Fruit fly (Drosophila melanogaster) whole organism, prepupa: ENCODE results near the gene jet.

Experiments used
- CG10631 ChIP-seq: fragments of 200-800 bp; sonication (Bioruptor generic); optimal IDR thresholded peaks from 2 replicates; lab custom pipeline; 2016; ENCODE audit warnings: missing biosample characterization, missing genetic modification characterization
- CG10669 ChIP-seq: fragments of 200-800 bp; sonication (Bioruptor generic); optimal IDR thresholded peaks from 3 replicates; lab custom pipeline; 2018; ENCODE audit warnings: missing biosample characterization, mild to moderate bottlenecking, missing genetic modification characterization, moderate library complexity
- CG11294 ChIP-seq: fragments of 200-800 bp; sonication (Bioruptor generic); IDR thresholded peaks from 2 replicates; pipeline ENCODE4 v1.3.6; 2022; ENCODE audit warnings: missing biosample characterization, missing genetic modification characterization
- CG11762 ChIP-seq: fragments of 200-800 bp; sonication (Bioruptor generic); optimal IDR thresholded peaks from 3 replicates; lab custom pipeline; 2016; ENCODE audit warnings: missing biosample characterization, missing genetic modification characterization; ENCODE audit not compliant: insufficient read depth
- CG11902 ChIP-seq: fragments of 200-800 bp; sonication (Bioruptor generic); optimal IDR thresholded peaks from 3 replicates; lab custom pipeline; 2016; ENCODE audit warnings: missing biosample characterization, missing genetic modification characterization
- CG15336 ChIP-seq: fragments of 200-800 bp; sonication (Bioruptor generic); IDR thresholded peaks from 2 replicates; pipeline ENCODE4 v1.3.6; 2022; ENCODE audit warnings: missing biosample characterization, missing genetic modification characterization
- CG1621 ChIP-seq: fragments of 200-800 bp; sonication (Bioruptor generic); optimal IDR thresholded peaks from 3 replicates; lab custom pipeline; 2018; ENCODE audit warnings: missing biosample characterization, mild to moderate bottlenecking, missing genetic modification characterization
- CG3032 ChIP-seq: fragments of 200-800 bp; optimal IDR thresholded peaks from 2 replicates; lab custom pipeline; 2019; ENCODE audit warnings: missing biosample characterization, mild to moderate bottlenecking, missing genetic modification characterization, moderate library complexity
- CG34406 ChIP-seq: fragments of 200-800 bp; sonication (Bioruptor generic); optimal IDR thresholded peaks from 3 replicates; lab custom pipeline; 2016; ENCODE audit warnings: missing biosample characterization, missing genetic modification characterization
- CG3919 ChIP-seq: fragments of 200-800 bp; sonication (Bioruptor generic); optimal IDR thresholded peaks from 3 replicates; lab custom pipeline; 2016; ENCODE audit warnings: missing biosample characterization, missing genetic modification characterization
- CG4318 ChIP-seq: fragments of 200-800 bp; sonication (Bioruptor generic); optimal IDR thresholded peaks from 3 replicates; lab custom pipeline; 2017; ENCODE audit warnings: missing biosample characterization, mild to moderate bottlenecking, missing genetic modification characterization
- CG6163 ChIP-seq: fragments of 200-800 bp; sonication (Bioruptor generic); IDR thresholded peaks from 3 replicates; pipeline ENCODE4 v1.3.6; 2022; ENCODE audit warnings: missing biosample characterization, missing genetic modification characterization
- CG6276 ChIP-seq: fragments of 200-800 bp; sonication (Bioruptor generic); optimal IDR thresholded peaks from 2 replicates; lab custom pipeline; 2017; ENCODE audit warnings: missing biosample characterization, mild to moderate bottlenecking, missing genetic modification characterization
- CG6792 ChIP-seq: fragments of 200-800 bp; sonication (Bioruptor generic); optimal IDR thresholded peaks from 3 replicates; lab custom pipeline; 2016; ENCODE audit warnings: missing biosample characterization, missing genetic modification characterization
- CG6808 ChIP-seq: fragments of 200-800 bp; sonication (Bioruptor generic); optimal IDR thresholded peaks from 3 replicates; lab custom pipeline; 2017; ENCODE audit warnings: missing biosample characterization, missing genetic modification characterization, mild to moderate bottlenecking, moderate library complexity, missing genetic modification reagents
- CG6854 ChIP-seq: fragments of 200-800 bp; sonication (Bioruptor generic); optimal IDR thresholded peaks from 2 replicates; lab custom pipeline; 2017; ENCODE audit warnings: missing biosample characterization, mild to moderate bottlenecking, missing genetic modification characterization
- CG7368 ChIP-seq: fragments of 200-800 bp; sonication (Bioruptor generic); optimal IDR thresholded peaks from 3 replicates; lab custom pipeline; 2016; ENCODE audit warnings: missing biosample characterization, missing genetic modification characterization
- CG8319 ChIP-seq: fragments of 200-800 bp; sonication (Bioruptor generic); optimal IDR thresholded peaks from 3 replicates; lab custom pipeline; 2016; ENCODE audit warnings: missing biosample characterization, missing genetic modification characterization
- CG8632 ChIP-seq: fragments of 200-800 bp; sonication (Bioruptor generic); optimal IDR thresholded peaks from 3 replicates; lab custom pipeline; 2016; ENCODE audit warnings: missing biosample characterization, missing genetic modification characterization
- Eip75B ChIP-seq: fragments of 200-800 bp; sonication (Bioruptor generic); optimal IDR thresholded peaks from 3 replicates; lab custom pipeline; 2016; ENCODE audit warnings: missing biosample characterization, missing genetic modification characterization
- Eip78C ChIP-seq: fragments of 200-800 bp; sonication (Bioruptor generic); peaks from one replicate; lab custom pipeline; 2016; ENCODE audit warnings: missing biosample characterization, missing genetic modification characterization
- Eip93F ChIP-seq: fragments of 200-800 bp; sonication (Bioruptor generic); optimal IDR thresholded peaks from 2 replicates; lab custom pipeline; 2016; ENCODE audit warnings: missing biosample characterization, mild to moderate bottlenecking, missing genetic modification characterization
- Ets21C ChIP-seq: fragments of 200-800 bp; sonication (Bioruptor generic); optimal IDR thresholded peaks from 3 replicates; lab custom pipeline; 2016; ENCODE audit warnings: missing biosample characterization, missing genetic modification characterization
- Ets96B ChIP-seq: fragments of 200-800 bp; optimal IDR thresholded peaks from 2 replicates; lab custom pipeline; 2019; ENCODE audit warnings: missing biosample characterization, mild to moderate bottlenecking, missing genetic modification characterization, moderate library complexity
- Hr38 ChIP-seq: sonication (Bioruptor generic); optimal IDR thresholded peaks from 2 replicates; lab custom pipeline; 2016; ENCODE audit warnings: missing biosample characterization, missing genetic modification characterization
- Lpt ChIP-seq: fragments of 200-800 bp; sonication (Bioruptor generic); optimal IDR thresholded peaks from 3 replicates; lab custom pipeline; 2016; ENCODE audit warnings: missing biosample characterization, missing genetic modification characterization
- Sox102F ChIP-seq: fragments of 200-800 bp; sonication (Bioruptor generic); optimal IDR thresholded peaks from 2 replicates; lab custom pipeline; 2016; ENCODE audit warnings: missing biosample characterization, mild to moderate bottlenecking, missing genetic modification characterization
- Sox15 ChIP-seq: fragments of 200-800 bp; sonication (Bioruptor generic); optimal IDR thresholded peaks from 3 replicates; lab custom pipeline; 2016; ENCODE audit warnings: missing biosample characterization, missing genetic modification characterization
- achi ChIP-seq: fragments of 200-800 bp; sonication (Bioruptor generic); optimal IDR thresholded peaks from 3 replicates; lab custom pipeline; 2016; ENCODE audit warnings: missing biosample characterization, missing genetic modification characterization
- eg ChIP-seq: fragments of 200-800 bp; sonication (Bioruptor generic); IDR thresholded peaks from 3 replicates; pipeline ENCODE4 v1.3.6; 2022; ENCODE audit warnings: missing biosample characterization, missing genetic modification characterization
- esn ChIP-seq: fragments of 200-800 bp; sonication (Bioruptor generic); optimal IDR thresholded peaks from 2 replicates; lab custom pipeline; 2016; ENCODE audit warnings: missing biosample characterization, mild to moderate bottlenecking, missing genetic modification characterization, moderate library complexity
- fd59A ChIP-seq: fragments of 200-800 bp; sonication (Bioruptor generic); optimal IDR thresholded peaks from 2 replicates; lab custom pipeline; 2017; ENCODE audit warnings: missing biosample characterization, mild to moderate bottlenecking, missing genetic modification characterization, missing genetic modification reagents
- fkh ChIP-seq: fragments of 200-800 bp; sonication (Bioruptor generic); optimal IDR thresholded peaks from 3 replicates; lab custom pipeline; 2017; ENCODE audit warnings: missing biosample characterization, mild to moderate bottlenecking, missing genetic modification characterization, moderate library complexity
- lz ChIP-seq: fragments of 200-800 bp; sonication (Bioruptor generic); optimal IDR thresholded peaks from 3 replicates; lab custom pipeline; 2016; ENCODE audit warnings: missing biosample characterization, missing genetic modification characterization
- net ChIP-seq: fragments of 200-800 bp; sonication (Bioruptor generic); optimal IDR thresholded peaks from 3 replicates; lab custom pipeline; 2016; ENCODE audit warnings: missing biosample characterization, missing genetic modification characterization
- pdm3 ChIP-seq: fragments of 200-800 bp; sonication (Bioruptor generic); optimal IDR thresholded peaks from 3 replicates; lab custom pipeline; 2016; ENCODE audit warnings: missing biosample characterization, missing genetic modification characterization
- spab ChIP-seq: fragments of 200-800 bp; sonication (Bioruptor generic); optimal IDR thresholded peaks from 2 replicates; lab custom pipeline; 2017; ENCODE audit warnings: missing biosample characterization, mild to moderate bottlenecking, missing genetic modification characterization, missing genetic modification reagents
- ss ChIP-seq, 2 experiments: fragments of 200-800 bp; sonication (Bioruptor generic); optimal IDR thresholded peaks; 2 replicates in 1 of 2; 3 replicates in 1 of 2; lab custom pipeline; 2017 to 2018; ENCODE audit warnings: mild to moderate bottlenecking in 2 of 2, missing biosample characterization in 2 of 2, missing genetic modification characterization in 2 of 2, moderate library complexity in 1 of 2
- svp ChIP-seq: fragments of 200-800 bp; sonication (Bioruptor generic); peaks from one replicate; lab custom pipeline; 2016; ENCODE audit warnings: missing biosample characterization, missing genetic modification characterization
- topi ChIP-seq: fragments of 200-800 bp; sonication (Bioruptor generic); optimal IDR thresholded peaks from 3 replicates; lab custom pipeline; 2016; ENCODE audit warnings: missing biosample characterization, missing genetic modification characterization
- vri ChIP-seq: fragments of 200-800 bp; sonication (Bioruptor generic); optimal IDR thresholded peaks from 3 replicates; lab custom pipeline; 2016; ENCODE audit warnings: missing biosample characterization, mild to moderate bottlenecking, missing genetic modification characterization

Gene jet

DNA sequence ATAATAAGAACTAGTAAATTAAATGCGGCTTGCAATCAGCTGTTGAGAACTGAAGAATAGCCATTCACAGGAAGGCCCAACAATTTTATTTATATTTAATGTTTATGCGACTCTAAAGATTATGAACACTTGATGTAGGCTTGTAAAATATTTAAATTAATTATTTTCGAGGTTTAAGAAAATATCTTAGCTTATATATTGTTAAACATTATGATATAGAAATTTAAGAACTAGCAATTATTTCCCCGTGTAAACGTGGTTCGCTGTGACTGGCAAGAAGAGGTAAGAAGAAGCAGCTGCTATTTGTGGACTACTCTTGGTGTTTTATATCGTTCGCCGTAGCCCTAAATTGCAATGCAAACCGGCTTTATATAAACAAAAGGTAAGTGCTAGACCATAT lies 4.3 kb downstream of the jet start, which contains the start of the genes mRpL24 and betaggt-I (continued):
- peak; percentile 97 for TF ChIP-seq CG34406 (GFP tag; lab: Kevin White, UChicago)
- peak; percentile 98 for TF ChIP-seq esn (GFP tag; lab: Kevin White, UChicago)
- peak; percentile 97 for TF ChIP-seq CG15336 (GFP tag; lab: Robert Waterston, UW)
- TF ChIP-seq fd59A (GFP tag; lab: Kevin White, UChicago), result peak; percentile 91
- peak; percentile 94 for TF ChIP-seq Lpt
- peak; percentile 96 for TF ChIP-seq CG10669 (GFP tag; lab: Kevin White, UChicago)
- peak; percentile 89 for TF ChIP-seq CG11762 (GFP tag; lab: Kevin White, UChicago)
- TF ChIP-seq vri (GFP tag; lab: Kevin White, UChicago), result peak; percentile 89
- TF ChIP-seq CG6808, result peak; percentile 90
- peak; percentile 90 for TF ChIP-seq CG7368 (GFP tag; lab: Kevin White, UChicago)
- TF ChIP-seq topi (GFP tag; lab: Kevin White, UChicago), result peak; percentile 96
- no peak for TF ChIP-seq Hr38
- peak; percentile 94 for TF ChIP-seq CG4318 (GFP tag; lab: Kevin White, UChicago)
- peak; percentile 96 for TF ChIP-seq CG11294
- TF ChIP-seq CG6276 (GFP tag; lab: Kevin White, UChicago), result peak; percentile 92
- peak; percentile 99 for TF ChIP-seq CG3032
- TF ChIP-seq CG6854, result peak; percentile 85
- peak; percentile 98 for TF ChIP-seq CG6163 (GFP tag; lab: Robert Waterston, UW)
- TF ChIP-seq spab (GFP tag; lab: Kevin White, UChicago), result peak; percentile 92
- TF ChIP-seq achi (GFP tag; lab: Kevin White, UChicago), result peak; percentile 95
- TF ChIP-seq Eip93F, result peak; percentile 81
- TF ChIP-seq Eip75B, result peak; percentile 94
- peak; percentile 89 for TF ChIP-seq CG8319 (GFP tag; lab: Kevin White, UChicago)
- TF ChIP-seq CG8632 (GFP tag; lab: Kevin White, UChicago), result peak; percentile 96
- peak; percentile 90 for TF ChIP-seq Ets21C (GFP tag; lab: Kevin White, UChicago)
- TF ChIP-seq svp (GFP tag; lab: Kevin White, UChicago), result peak; percentile 96
- peak; percentile 96 for TF ChIP-seq Sox15 (GFP tag; lab: Kevin White, UChicago)
- peak; percentile 92 for TF ChIP-seq Sox102F
- peak; percentile 96 for TF ChIP-seq net (GFP tag; lab: Kevin White, UChicago)
- TF ChIP-seq fkh (GFP tag; lab: Kevin White, UChicago), result peak; percentile 87
- peak; percentile 99 for TF ChIP-seq eg (GFP tag; lab: Robert Waterston, UW)
- peak; percentile 89 to 94 for TF ChIP-seq ss (GFP tag; optimal IDR thresholded peaks at IDR 0.05; lab: Kevin White, UChicago)
- peak; percentile 91 for TF ChIP-seq CG1621 (tag; lab: Kevin White, UChicago)
- TF ChIP-seq pdm3 (GFP tag; lab: Kevin White, UChicago), result peak; percentile 97
- TF ChIP-seq CG6792 (GFP tag; lab: Kevin White, UChicago), result peak; percentile 96
- peak; percentile 92 for TF ChIP-seq CG11902 (GFP tag; lab: Kevin White, UChicago)
- TF ChIP-seq lz (GFP tag; lab: Kevin White, UChicago), result peak; percentile 97
- TF ChIP-seq CG10631 (GFP tag; lab: Kevin White, UChicago), result peak; percentile 98

DNA sequence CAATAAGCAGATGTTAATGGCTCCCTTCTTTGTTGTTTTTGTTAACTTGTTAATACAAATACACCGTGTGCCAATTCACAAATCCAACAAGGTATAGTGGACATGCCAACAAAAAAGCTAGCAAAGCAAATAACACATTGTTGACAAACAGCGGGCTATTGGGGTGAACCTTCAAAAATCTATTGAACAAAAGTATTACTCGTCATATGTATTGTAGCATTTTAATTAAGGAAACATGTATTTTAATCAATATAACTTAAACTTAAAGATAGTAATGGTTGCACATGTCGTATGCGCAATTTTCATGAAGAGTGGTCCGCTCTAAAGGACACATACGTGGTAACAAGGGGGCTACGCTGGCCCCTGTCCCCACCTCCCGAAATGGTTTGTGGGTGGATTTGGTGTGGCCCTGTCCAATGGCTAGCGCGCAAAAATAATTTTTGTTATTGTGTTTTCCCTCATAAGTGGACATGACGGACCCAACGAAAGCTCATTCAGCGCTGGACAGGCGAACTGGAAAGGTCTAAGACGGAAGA lies 7.3 kb downstream of the jet start, which contains the start of gene synr:
Gene synr, plus strand, starts transcription at position 486 of the 536 bp plus-strand sequence.
- TF ChIP-seq Eip93F (no peak), achi (GFP tag; lab: Kevin White, UChicago) (no peak), CG10669 (GFP tag; lab: Kevin White, UChicago) (no peak), Ets96B (tag; lab: Kevin White, UChicago) (no peak), CG6808 (no peak), esn (GFP tag; lab: Kevin White, UChicago) (no peak), Hr38 (no peak), CG34406 (GFP tag; lab: Kevin White, UChicago) (no peak), pdm3 (GFP tag; lab: Kevin White, UChicago) (no peak), Eip78C (GFP tag; lab: Kevin White, UChicago) (no peak), CG3919 (GFP tag; lab: Kevin White, UChicago) (no peak), vri (GFP tag; lab: Kevin White, UChicago) (no peak)
- TF ChIP-seq, all 60 proteins: peak for 0
